Fruit fly (Drosophila melanogaster): Measurements from ENCODE around the gene CG17734.

DNA sequence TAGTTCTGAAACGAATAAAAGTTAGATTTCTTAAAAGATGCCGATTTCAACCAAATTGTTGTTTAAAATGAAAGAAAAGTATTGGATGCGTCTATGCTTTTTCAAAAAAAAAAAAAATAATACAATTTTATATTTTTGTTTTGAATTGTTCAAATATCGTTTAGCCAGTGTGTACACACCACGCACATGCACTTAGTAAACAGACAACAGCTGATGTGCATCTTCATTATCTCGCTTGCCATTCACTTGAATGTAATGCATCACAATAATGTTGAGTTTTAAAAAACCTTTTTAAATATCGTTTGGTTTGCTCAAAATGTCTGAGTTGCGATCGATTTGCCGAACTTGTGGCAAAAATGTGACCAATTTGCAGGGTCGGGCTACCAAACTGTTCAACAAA lies 7.8 kb downstream of the CG17734 start, which contains the start of gene CG31441:
- TF ChIP-seq pad (GFP tag; optimal IDR thresholded peaks at IDR 0.05) (no peak), kay (GFP tag; ENCODE audit: borderline replicate concordance) (no peak), CG33017 (tag; optimal IDR thresholded peaks at IDR 0.05) (no peak)
